Fruit fly (Drosophila melanogaster) whole organism, embryonic: ENCODE results near the gene Cp190.

Experiments used
- Bteb2 ChIP-seq: fragments of 200-800 bp; sonication (Bioruptor generic); optimal IDR thresholded peaks from 2 replicates; lab custom pipeline; 2016; ENCODE audit warnings: missing biosample characterization, missing genetic modification characterization
- CG5180 ChIP-seq: fragments of 200-800 bp; sonication (Bioruptor generic); optimal IDR thresholded peaks from 3 replicates; lab custom pipeline; 2017; ENCODE audit warnings: missing biosample characterization, missing genetic modification characterization, mild to moderate bottlenecking, moderate library complexity, missing genetic modification reagents
- Myb ChIP-seq: fragments of 200-800 bp; sonication (Bioruptor generic); optimal IDR thresholded peaks from 2 replicates; lab custom pipeline; 2016; ENCODE audit warnings: missing biosample characterization, missing genetic modification characterization
- Sin3A ChIP-seq: fragments of >200 bp; optimal IDR thresholded peaks from 2 replicates; lab custom pipeline; 2018

dm6 chr3R:15268426-15268825 lies 6.6 kb downstream of the Cp190 start, which contains the start of the genes CG14864 and Zip88E:
- no peak for TF ChIP-seq Sin3A
- TF ChIP-seq CG5180 (GFP tag; lab: Kevin White, UChicago) = no peak
- TF ChIP-seq Myb (GFP tag; lab: Kevin White, UChicago) = peak; percentile 95
- no peak for TF ChIP-seq Bteb2 (GFP tag; lab: Kevin White, UChicago)
